Worm (Caenorhabditis elegans) whole organism, L2 larva: ENCODE data around the gene ZK154.4.

Source experiments
- C34F6.9 ChIP-seq: fragments of 150-350 bp; optimal IDR thresholded peaks from 2 replicates; lab custom pipeline; 2014; ENCODE audit warnings: missing biosample characterization, missing genetic modification characterization
- F13H6.1 ChIP-seq: sonication (generic microtip); optimal IDR thresholded peaks from 2 replicates; lab custom pipeline; 2016; ENCODE audit warnings: missing genetic modification characterization, missing compliant biosample characterization
- R02D3.7 ChIP-seq: fragments of 150-350 bp; optimal IDR thresholded peaks from 2 replicates; lab custom pipeline; 2014; ENCODE audit warnings: missing biosample characterization, missing genetic modification characterization
- Y55F3AM.14 ChIP-seq: fragments of 200-800 bp; sonication (Bioruptor generic); optimal IDR thresholded peaks from 2 replicates; lab custom pipeline; 2018; ENCODE audit warnings: mild to moderate bottlenecking, missing genetic modification characterization, missing compliant biosample characterization
- ZK546.5 ChIP-seq: sonication (generic microtip); optimal IDR thresholded peaks from 2 replicates; lab custom pipeline; 2017; ENCODE audit warnings: missing biosample characterization, missing genetic modification characterization
- alr-1 ChIP-seq: fragments of 150-350 bp; optimal IDR thresholded peaks from 2 replicates; lab custom pipeline; 2014; ENCODE audit warnings: missing biosample characterization, missing genetic modification characterization
- aly-2 ChIP-seq: fragments of 150-350 bp; optimal IDR thresholded peaks from 2 replicates; lab custom pipeline; 2014; ENCODE audit warnings: missing biosample characterization, missing genetic modification characterization
- ama-1 ChIP-seq: fragments of 150-350 bp; optimal IDR thresholded peaks from 2 replicates; lab custom pipeline; 2018; ENCODE audit warnings: inconsistent platforms
- blmp-1 ChIP-seq: sonication (generic microtip); optimal IDR thresholded peaks from 2 replicates; lab custom pipeline; 2017; ENCODE audit warnings: missing genetic modification characterization, mild to moderate bottlenecking, missing compliant biosample characterization, antibody characterized with exemption, moderate library complexity; ENCODE audit not compliant: insufficient read depth
- ceh-16 ChIP-seq: fragments of 150-350 bp; optimal IDR thresholded peaks from 2 replicates; lab custom pipeline; 2014; ENCODE audit warnings: missing biosample characterization, missing genetic modification characterization
- ceh-82 ChIP-seq: fragments of 150-350 bp; optimal IDR thresholded peaks from 2 replicates; lab custom pipeline; 2014; ENCODE audit warnings: missing biosample characterization, missing genetic modification characterization
- crh-2 ChIP-seq: sonication (generic microtip); optimal IDR thresholded peaks from 2 replicates; lab custom pipeline; 2017; ENCODE audit warnings: missing biosample characterization, missing genetic modification characterization
- dmd-4 ChIP-seq: sonication (generic microtip); optimal IDR thresholded peaks from 2 replicates; lab custom pipeline; 2017; ENCODE audit warnings: missing biosample characterization, missing genetic modification characterization
- egl-27 ChIP-seq: sonication (generic microtip); optimal IDR thresholded peaks from 3 replicates; lab custom pipeline; 2017; ENCODE audit warnings: missing biosample characterization, missing genetic modification reagents, missing genetic modification characterization
- elt-1 ChIP-seq: fragments of 150-350 bp; optimal IDR thresholded peaks from 2 replicates; lab custom pipeline; 2014; ENCODE audit warnings: missing biosample characterization, missing genetic modification characterization
- elt-3 ChIP-seq: sonication (generic microtip); optimal IDR thresholded peaks from 2 replicates; lab custom pipeline; 2017; ENCODE audit warnings: missing biosample characterization, missing genetic modification characterization
- fos-1 ChIP-seq: fragments of 150-350 bp; optimal IDR thresholded peaks from 2 replicates; lab custom pipeline; 2014; ENCODE audit warnings: missing biosample characterization, missing genetic modification characterization
- gmeb-1 ChIP-seq: fragments of 150-350 bp; optimal IDR thresholded peaks from 2 replicates; lab custom pipeline; 2014; ENCODE audit warnings: missing biosample characterization, missing genetic modification characterization
- lin-11 ChIP-seq: fragments of 150-350 bp; sonication (generic microtip); optimal IDR thresholded peaks from 2 replicates; lab custom pipeline; 2014; ENCODE audit warnings: missing biosample characterization, missing genetic modification characterization, inconsistent platforms, mixed read lengths
- lin-13 ChIP-seq: fragments of 150-350 bp; optimal IDR thresholded peaks from 2 replicates; lab custom pipeline; 2014; ENCODE audit warnings: missing biosample characterization, missing genetic modification reagents, missing genetic modification characterization
- lin-39 ChIP-seq: fragments of 150-350 bp; optimal IDR thresholded peaks from 2 replicates; lab custom pipeline; 2014; ENCODE audit warnings: missing biosample characterization, missing genetic modification reagents, missing genetic modification characterization
- lsy-2 ChIP-seq, 2 experiments: fragments of 150-350 bp in 1 of 2; sonication (generic microtip) in 1 of 2; optimal IDR thresholded peaks; 2 replicates each; lab custom pipeline; 2014 to 2017; ENCODE audit warnings: missing biosample characterization in 2 of 2, missing genetic modification characterization in 2 of 2
- mab-5 ChIP-seq: fragments of 150-350 bp; optimal IDR thresholded peaks from 2 replicates; lab custom pipeline; 2014; ENCODE audit warnings: missing biosample characterization, missing genetic modification characterization
- mbf-1 ChIP-seq: sonication (generic microtip); optimal IDR thresholded peaks from 2 replicates; lab custom pipeline; 2017; ENCODE audit warnings: missing biosample characterization, missing genetic modification characterization
- mdl-1 ChIP-seq, 2 experiments: fragments of 150-350 bp in 1 of 2; sonication (generic microtip) in 1 of 2; optimal IDR thresholded peaks; 2 replicates each; lab custom pipeline; 2017; ENCODE audit warnings: missing biosample characterization in 2 of 2, missing genetic modification characterization in 2 of 2
- nhr-10 ChIP-seq: sonication (generic microtip); optimal IDR thresholded peaks from 2 replicates; lab custom pipeline; 2017; ENCODE audit warnings: missing biosample characterization, missing genetic modification characterization
- nhr-11 ChIP-seq: fragments of 150-350 bp; optimal IDR thresholded peaks from 2 replicates; lab custom pipeline; 2014; ENCODE audit warnings: missing biosample characterization, missing genetic modification characterization
- nhr-12 ChIP-seq: fragments of 150-350 bp; optimal IDR thresholded peaks from 2 replicates; lab custom pipeline; 2014; ENCODE audit warnings: missing biosample characterization, missing genetic modification characterization
- nhr-129 ChIP-seq: fragments of 150-350 bp; optimal IDR thresholded peaks from 2 replicates; lab custom pipeline; 2014; ENCODE audit warnings: missing biosample characterization, missing genetic modification characterization
- nhr-21 ChIP-seq: fragments of 150-350 bp; optimal IDR thresholded peaks from 2 replicates; lab custom pipeline; 2014; ENCODE audit warnings: missing biosample characterization, missing genetic modification characterization
- nhr-23 ChIP-seq: fragments of 150-350 bp; optimal IDR thresholded peaks from 2 replicates; lab custom pipeline; 2014; ENCODE audit warnings: missing biosample characterization, missing genetic modification reagents, missing genetic modification characterization
- nhr-237 ChIP-seq: fragments of 150-350 bp; optimal IDR thresholded peaks from 2 replicates; lab custom pipeline; 2014; ENCODE audit warnings: missing biosample characterization, missing genetic modification characterization
- nhr-25 ChIP-seq: fragments of 150-350 bp; sonication (generic microtip); optimal IDR thresholded peaks from 3 replicates; lab custom pipeline; 2014; ENCODE audit warnings: missing biosample characterization, missing genetic modification characterization
- nhr-6 ChIP-seq: fragments of 150-350 bp; optimal IDR thresholded peaks from 2 replicates; lab custom pipeline; 2014; ENCODE audit warnings: missing biosample characterization, missing genetic modification characterization
- nhr-77 ChIP-seq: fragments of 150-350 bp; optimal IDR thresholded peaks from 2 replicates; lab custom pipeline; 2014; ENCODE audit warnings: missing biosample characterization, missing genetic modification characterization
- peb-1 ChIP-seq: fragments of 150-350 bp; optimal IDR thresholded peaks from 2 replicates; lab custom pipeline; 2014; ENCODE audit warnings: missing biosample characterization, missing genetic modification characterization
- sem-4 ChIP-seq: fragments of 150-350 bp; optimal IDR thresholded peaks from 2 replicates; lab custom pipeline; 2014; ENCODE audit warnings: missing biosample characterization, missing genetic modification reagents, missing genetic modification characterization
- skn-1 ChIP-seq: sonication (generic microtip); optimal IDR thresholded peaks from 2 replicates; lab custom pipeline; 2017; ENCODE audit warnings: missing biosample characterization, missing genetic modification characterization
- sma-3 ChIP-seq: sonication (generic microtip); optimal IDR thresholded peaks from 2 replicates; lab custom pipeline; 2016; ENCODE audit warnings: missing genetic modification reagents, missing genetic modification characterization, missing compliant biosample characterization
- sma-9 ChIP-seq, 2 experiments: fragments of 150-350 bp in 1 of 2; sonication (generic microtip) in 1 of 2; optimal IDR thresholded peaks; 2 replicates each; lab custom pipeline; 2014 to 2016; ENCODE audit warnings: missing genetic modification characterization in 2 of 2, mild to moderate bottlenecking in 1 of 2, missing biosample characterization in 1 of 2, missing compliant biosample characterization in 1 of 2, missing genetic modification reagents in 1 of 2, moderate library complexity in 1 of 2
- snpc-4 ChIP-seq: fragments of 150-350 bp; optimal IDR thresholded peaks from 2 replicates; lab custom pipeline; 2014; ENCODE audit warnings: missing biosample characterization, missing genetic modification characterization
- unc-39 ChIP-seq: fragments of 150-350 bp; optimal IDR thresholded peaks from 2 replicates; lab custom pipeline; 2014; ENCODE audit warnings: missing biosample characterization, missing genetic modification characterization
- unc-55 ChIP-seq: fragments of 150-350 bp; sonication (generic microtip); optimal IDR thresholded peaks from 3 replicates; lab custom pipeline; 2014; ENCODE audit warnings: missing biosample characterization, missing genetic modification reagents, missing genetic modification characterization
- unc-62 ChIP-seq: fragments of 150-350 bp; optimal IDR thresholded peaks from 2 replicates; lab custom pipeline; 2014; ENCODE audit warnings: missing biosample characterization, missing genetic modification reagents, missing genetic modification characterization
- zag-1 ChIP-seq: fragments of 150-350 bp; optimal IDR thresholded peaks from 2 replicates; lab custom pipeline; 2014; ENCODE audit warnings: missing biosample characterization, missing genetic modification characterization
- ztf-1 ChIP-seq: fragments of 200-800 bp; sonication (Bioruptor generic); conservative IDR thresholded peaks from 2 replicates; pipeline ENCODE4 v1.3.6; 2022; ENCODE audit warnings: missing genetic modification characterization, missing compliant biosample characterization
- ztf-11 ChIP-seq: sonication (generic microtip); optimal IDR thresholded peaks from 2 replicates; lab custom pipeline; 2017; ENCODE audit warnings: missing biosample characterization, missing genetic modification characterization
- ztf-4 ChIP-seq: fragments of 150-350 bp; optimal IDR thresholded peaks from 2 replicates; lab custom pipeline; 2014; ENCODE audit warnings: missing biosample characterization, missing genetic modification characterization

Gene ZK154.4

ce11 chrX:7798248-7799020 is 16.2 kb upstream of the ZK154.4 start, which contains the start of gene adm-4 (continued):
- TF ChIP-seq lin-13 (GFP tag; lab: Kevin White, UChicago) (no peak), mdl-1 (tag; optimal IDR thresholded peaks at IDR 0.05; lab: Kevin White, UChicago) (no peak), blmp-1 (tag; lab: Kevin White, UChicago) (no peak), elt-3 (tag; lab: Kevin White, UChicago) (no peak), sma-9 (GFP tag; optimal IDR thresholded peaks at IDR 0.05; lab: Kevin White, UChicago) (peak; percentile 47), sma-9 (tag; optimal IDR thresholded peaks at IDR 0.05; lab: Kevin White, UChicago) (no peak), nhr-237 (tag; lab: Kevin White, UChicago) (no peak), ceh-16 (tag; lab: Kevin White, UChicago) (no peak), nhr-6 (no peak), alr-1 (tag; lab: Kevin White, UChicago) (no peak), skn-1 (tag; lab: Kevin White, UChicago) (no peak), unc-62 (no peak), zag-1 (no peak), mab-5 (tag; lab: Kevin White, UChicago) (no peak), crh-2 (tag; lab: Kevin White, UChicago) (peak; percentile 30)

- TF ChIP-seq sma-9 (GFP tag; optimal IDR thresholded peaks at IDR 0.05; lab: Kevin White, UChicago) (peak; percentile 57), sma-9 (tag; optimal IDR thresholded peaks at IDR 0.05; lab: Kevin White, UChicago) (no peak), nhr-129 (tag; lab: Kevin White, UChicago) (peak; percentile 35), ceh-82 (tag; lab: Kevin White, UChicago) (no peak), gmeb-1 (tag; lab: Kevin White, UChicago) (no peak), ama-1 (lab: Kevin White, UChicago) (no peak), mab-5 (tag; lab: Kevin White, UChicago) (no peak), nhr-21 (tag; lab: Kevin White, UChicago) (peak; percentile 63), C34F6.9 (tag; lab: Kevin White, UChicago) (no peak), lsy-2 (tag; optimal IDR thresholded peaks at IDR 0.05; lab: Kevin White, UChicago) (peak in 1 of 2 experiments; percentile 47), skn-1 (tag; lab: Kevin White, UChicago) (no peak), ztf-11 (tag; lab: Kevin White, UChicago) (no peak), crh-2 (tag; lab: Kevin White, UChicago) (peak; percentile 32), zag-1 (no peak), alr-1 (tag; lab: Kevin White, UChicago) (no peak), ZK546.5 (tag; lab: Kevin White, UChicago) (no peak), elt-1 (tag; lab: Kevin White, UChicago) (no peak), Y55F3AM.14 (no peak), egl-27 (tag; lab: Kevin White, UChicago) (no peak), nhr-77 (tag; lab: Kevin White, UChicago) (no peak), sma-3 (peak; percentile 59), mbf-1 (tag; lab: Kevin White, UChicago) (no peak), snpc-4 (tag; lab: Kevin White, UChicago) (no peak), lin-13 (GFP tag; lab: Kevin White, UChicago) (peak; percentile 4), ztf-4 (tag; lab: Kevin White, UChicago) (no peak), peb-1 (tag; lab: Kevin White, UChicago) (no peak), blmp-1 (tag; lab: Kevin White, UChicago) (peak; percentile 44), nhr-10 (tag; lab: Kevin White, UChicago) (no peak), unc-62 (no peak), nhr-23 (tag; lab: Kevin White, UChicago) (no peak), F13H6.1 (tag; lab: Kevin White, UChicago) (no peak), sem-4 (no peak), nhr-6 (no peak), nhr-12 (no peak), R02D3.7 (no peak), lin-39 (tag; lab: Kevin White, UChicago) (no peak), ztf-1 (GFP tag; lab: Robert Waterston, UW) (no peak), unc-55 (GFP tag; lab: Kevin White, UChicago) (peak; percentile 6), lin-11 (tag; lab: Kevin White, UChicago) (no peak), aly-2 (tag; lab: Kevin White, UChicago) (no peak), mdl-1 (tag; optimal IDR thresholded peaks at IDR 0.05; lab: Kevin White, UChicago) (no peak), dmd-4 (no peak), fos-1 (tag; lab: Kevin White, UChicago) (peak; percentile 12), nhr-25 (tag; lab: Kevin White, UChicago) (peak; percentile 32), nhr-11 (peak; percentile 18), unc-39 (no peak), nhr-237 (tag; lab: Kevin White, UChicago) (no peak), elt-3 (tag; lab: Kevin White, UChicago) (no peak), ceh-16 (tag; lab: Kevin White, UChicago) (no peak)
These were observed 12.1 kb upstream of the ZK154.4 start for ce11 chrX:7794306-7794743.
